Fruit fly (Drosophila melanogaster) whole organism, embryonic: ENCODE data around the gene CG6656.

ENCODE experiments used
- Atf-2 ChIP-seq: fragments of 200-800 bp; sonication (Bioruptor generic); optimal IDR thresholded peaks from 2 replicates; lab custom pipeline; 2016; ENCODE audit warnings: missing biosample characterization, missing genetic modification characterization
- B-H2 ChIP-seq: fragments of 200-800 bp; sonication (Bioruptor generic); optimal IDR thresholded peaks from 2 replicates; lab custom pipeline; 2018; ENCODE audit warnings: missing biosample characterization, mild to moderate bottlenecking, missing genetic modification characterization
- CG10979 ChIP-seq: fragments of 200-800 bp; sonication (Bioruptor generic); optimal IDR thresholded peaks from 2 replicates; lab custom pipeline; 2018; ENCODE audit warnings: missing biosample characterization, mild to moderate bottlenecking, missing genetic modification characterization, moderate library complexity
- CG11504 ChIP-seq: fragments of 200-800 bp; sonication (Bioruptor generic); optimal IDR thresholded peaks from 3 replicates; lab custom pipeline; 2019; ENCODE audit warnings: missing biosample characterization, mild to moderate bottlenecking, missing genetic modification characterization, moderate library complexity
- CG11723 ChIP-seq: fragments of 200-800 bp; sonication (Bioruptor generic); optimal IDR thresholded peaks from 2 replicates; lab custom pipeline; 2017; ENCODE audit warnings: missing biosample characterization, mild to moderate bottlenecking, missing genetic modification characterization
- CG14710 ChIP-seq: fragments of 200-800 bp; sonication (Bioruptor generic); optimal IDR thresholded peaks from 3 replicates; lab custom pipeline; 2019; ENCODE audit warnings: missing biosample characterization, mild to moderate bottlenecking, missing genetic modification characterization, moderate library complexity
- CG1602 ChIP-seq: fragments of 200-800 bp; sonication (Bioruptor generic); optimal IDR thresholded peaks from 3 replicates; lab custom pipeline; 2016; ENCODE audit warnings: missing biosample characterization, missing genetic modification characterization
- CG17361 ChIP-seq: fragments of 200-800 bp; sonication (Bioruptor generic); IDR thresholded peaks from 3 replicates; pipeline ENCODE4 v1.3.6; 2022; ENCODE audit warnings: missing biosample characterization, missing genetic modification characterization
- CG2202 ChIP-seq: fragments of 200-800 bp; sonication (Bioruptor generic); optimal IDR thresholded peaks from 2 replicates; lab custom pipeline; 2018; ENCODE audit warnings: missing biosample characterization, mild to moderate bottlenecking, missing genetic modification characterization
- CG30403 ChIP-seq: fragments of 200-800 bp; sonication (Bioruptor generic); optimal IDR thresholded peaks from 3 replicates; lab custom pipeline; 2016; ENCODE audit warnings: missing biosample characterization, missing genetic modification characterization
- CG32532 ChIP-seq: fragments of 200-800 bp; sonication (Bioruptor generic); IDR thresholded peaks from 2 replicates; pipeline ENCODE4 v1.3.6; 2022; ENCODE audit warnings: missing biosample characterization, missing genetic modification characterization
- CG32767 ChIP-seq: fragments of 200-800 bp; sonication (Bioruptor generic); IDR thresholded peaks from 2 replicates; pipeline ENCODE4 v1.3.6; 2022; ENCODE audit warnings: missing biosample characterization, missing genetic modification characterization
- CG4730 ChIP-seq: fragments of 200-800 bp; sonication (Bioruptor generic); IDR thresholded peaks from 2 replicates; pipeline ENCODE4 v1.3.6; 2022; ENCODE audit warnings: missing biosample characterization, missing genetic modification characterization
- CG6175 ChIP-seq: fragments of 200-800 bp; sonication (Bioruptor generic); IDR thresholded peaks from 3 replicates; pipeline ENCODE4 v1.3.6; 2022; ENCODE audit warnings: missing biosample characterization, missing genetic modification characterization
- CG7556 ChIP-seq: fragments of 200-800 bp; sonication (Bioruptor generic); optimal IDR thresholded peaks from 2 replicates; lab custom pipeline; 2017; ENCODE audit warnings: missing biosample characterization, mild to moderate bottlenecking, missing genetic modification characterization
- CG9727 ChIP-seq: fragments of 200-800 bp; sonication (Bioruptor generic); optimal IDR thresholded peaks from 3 replicates; lab custom pipeline; 2017; ENCODE audit warnings: missing biosample characterization, mild to moderate bottlenecking, missing genetic modification characterization
- CG9797 ChIP-seq: fragments of 200-800 bp; sonication (Bioruptor generic); optimal IDR thresholded peaks from 3 replicates; lab custom pipeline; 2018; ENCODE audit warnings: missing biosample characterization, mild to moderate bottlenecking, missing genetic modification characterization
- Chrac-16 ChIP-seq: fragments of 200-800 bp; sonication (Bioruptor generic); optimal IDR thresholded peaks from 3 replicates; lab custom pipeline; 2016; ENCODE audit warnings: missing biosample characterization, missing genetic modification characterization
- Dll ChIP-seq: fragments of 200-800 bp; sonication (Bioruptor generic); IDR thresholded peaks from 4 replicates; pipeline ENCODE4 v1.3.6; 2022; ENCODE audit warnings: missing biosample characterization, missing genetic modification characterization; ENCODE audit not compliant: partially characterized antibody
- Drgx ChIP-seq: fragments of 200-800 bp; sonication (Bioruptor generic); IDR thresholded peaks from 2 replicates; pipeline ENCODE4 v1.3.6; 2022; ENCODE audit warnings: missing biosample characterization, missing genetic modification characterization
- Ets65A ChIP-seq: fragments of 200-800 bp; sonication (Bioruptor generic); peaks from one replicate; lab custom pipeline; 2016; ENCODE audit warnings: missing biosample characterization, missing genetic modification characterization
- HLH3B ChIP-seq: fragments of 200-800 bp; sonication (Bioruptor generic); IDR thresholded peaks from 2 replicates; pipeline ENCODE4 v1.3.6; 2022; ENCODE audit warnings: missing biosample characterization, missing genetic modification characterization
- Hmr ChIP-seq: fragments of 200-800 bp; sonication (Bioruptor generic); optimal IDR thresholded peaks from 3 replicates; lab custom pipeline; 2017; ENCODE audit warnings: mild to moderate bottlenecking, missing biosample characterization, missing genetic modification reagents, missing genetic modification characterization
- Kr ChIP-seq: fragments of 200-800 bp; sonication (Bioruptor generic); optimal IDR thresholded peaks from 2 replicates; lab custom pipeline; 2017; ENCODE audit warnings: missing biosample characterization, mild to moderate bottlenecking, missing genetic modification characterization
- Myb ChIP-seq: fragments of 200-800 bp; sonication (Bioruptor generic); optimal IDR thresholded peaks from 2 replicates; lab custom pipeline; 2016; ENCODE audit warnings: missing biosample characterization, missing genetic modification characterization
- Oli ChIP-seq: fragments of 200-800 bp; sonication (Bioruptor generic); optimal IDR thresholded peaks from 2 replicates; lab custom pipeline; 2018; ENCODE audit warnings: missing biosample characterization, mild to moderate bottlenecking, missing genetic modification characterization, moderate library complexity
- Rx ChIP-seq: fragments of 200-800 bp; sonication (Bioruptor generic); IDR thresholded peaks from 2 replicates; pipeline ENCODE4 v1.3.6; 2022; ENCODE audit warnings: missing biosample characterization, missing genetic modification characterization
- Sox102F ChIP-seq: fragments of 200-800 bp; sonication (Bioruptor generic); optimal IDR thresholded peaks from 2 replicates; lab custom pipeline; 2018; ENCODE audit warnings: missing biosample characterization, mild to moderate bottlenecking, missing genetic modification characterization, moderate library complexity
- Ssrp ChIP-seq: fragments of 200-800 bp; sonication (Bioruptor generic); optimal IDR thresholded peaks from 2 replicates; lab custom pipeline; 2018; ENCODE audit warnings: missing biosample characterization, mild to moderate bottlenecking, missing genetic modification characterization, moderate library complexity
- ap ChIP-seq: fragments of 200-800 bp; sonication (Bioruptor generic); IDR thresholded peaks from 2 replicates; pipeline ENCODE4 v1.3.6; 2022; ENCODE audit warnings: missing biosample characterization, missing genetic modification characterization
- cato ChIP-seq: fragments of 200-800 bp; sonication (Bioruptor generic); optimal IDR thresholded peaks from 2 replicates; lab custom pipeline; 2016; ENCODE audit warnings: missing biosample characterization, missing genetic modification characterization, borderline replicate concordance
- chif ChIP-seq, 2 experiments: fragments of 200-800 bp; sonication (Bioruptor generic); optimal IDR thresholded peaks; 3 replicates each; lab custom pipeline; 2016; ENCODE audit warnings: missing biosample characterization in 2 of 2, missing genetic modification characterization in 2 of 2
- dmrt11E ChIP-seq: fragments of 200-800 bp; sonication (Bioruptor generic); optimal IDR thresholded peaks from 3 replicates; lab custom pipeline; 2018; ENCODE audit warnings: missing biosample characterization, mild to moderate bottlenecking, missing genetic modification characterization, moderate library complexity
- dmrt99B ChIP-seq: fragments of 200-800 bp; sonication (Bioruptor generic); optimal IDR thresholded peaks from 2 replicates; lab custom pipeline; 2018; ENCODE audit warnings: missing biosample characterization, mild to moderate bottlenecking, missing genetic modification characterization, moderate library complexity
- gcm ChIP-seq: fragments of 200-800 bp; sonication (Bioruptor generic); optimal IDR thresholded peaks from 2 replicates; lab custom pipeline; 2019; ENCODE audit warnings: missing biosample characterization, mild to moderate bottlenecking, missing genetic modification characterization, moderate library complexity
- gem ChIP-seq: fragments of 200-800 bp; sonication (Bioruptor generic); optimal IDR thresholded peaks from 2 replicates; lab custom pipeline; 2019; ENCODE audit warnings: missing biosample characterization, mild to moderate bottlenecking, missing genetic modification characterization, moderate library complexity
- grau ChIP-seq: fragments of 200-800 bp; optimal IDR thresholded peaks from 3 replicates; lab custom pipeline; 2019; ENCODE audit warnings: missing biosample characterization, mild to moderate bottlenecking, missing genetic modification characterization, moderate library complexity
- hkb ChIP-seq, 2 experiments: fragments of 200-800 bp in 1 of 2; fragments of >200 bp in 1 of 2; sonication (Bioruptor generic) in 1 of 2; IDR thresholded peaks in 1 of 2; optimal IDR thresholded peaks in 1 of 2; 2 replicates each; pipeline versions ENCODE4 v1.3.6 to Lab custom; 2017 to 2022; ENCODE audit warnings: missing biosample characterization in 1 of 2, missing genetic modification characterization in 1 of 2
- lola ChIP-seq, 3 experiments: fragments of >200 bp in 2 of 3; fragments of 200-800 bp in 1 of 3; sonication (Bioruptor generic) in 1 of 3; optimal IDR thresholded peaks; 2 replicates each; lab custom pipeline; 2017 to 2019; ENCODE audit warnings: missing biosample characterization in 3 of 3, missing genetic modification characterization in 3 of 3, mild to moderate bottlenecking in 1 of 3, moderate library complexity in 1 of 3
- nom ChIP-seq: fragments of 200-800 bp; sonication (Bioruptor generic); optimal IDR thresholded peaks from 2 replicates; lab custom pipeline; 2017; ENCODE audit warnings: missing biosample characterization, missing genetic modification characterization, mild to moderate bottlenecking, moderate library complexity, missing genetic modification reagents
- seq ChIP-seq: fragments of 200-800 bp; sonication (Bioruptor generic); IDR thresholded peaks from 2 replicates; pipeline ENCODE4 v1.3.6; 2022; ENCODE audit warnings: missing biosample characterization, missing genetic modification characterization
- shn ChIP-seq: fragments of 200-800 bp; sonication (Bioruptor generic); optimal IDR thresholded peaks from 3 replicates; lab custom pipeline; 2016; ENCODE audit warnings: missing biosample characterization, missing genetic modification characterization
- slp2 ChIP-seq: fragments of 200-800 bp; sonication (Bioruptor generic); optimal IDR thresholded peaks from 2 replicates; lab custom pipeline; 2016; ENCODE audit warnings: missing biosample characterization, missing genetic modification characterization
- tio ChIP-seq: fragments of 200-800 bp; sonication (Bioruptor generic); optimal IDR thresholded peaks from 2 replicates; lab custom pipeline; 2017; ENCODE audit warnings: missing biosample characterization, missing genetic modification characterization, inconsistent platforms
- unpg ChIP-seq: fragments of 200-800 bp; sonication (Bioruptor generic); optimal IDR thresholded peaks from 3 replicates; lab custom pipeline; 2018; ENCODE audit warnings: missing biosample characterization, mild to moderate bottlenecking, missing genetic modification characterization, moderate library complexity
- vvl ChIP-seq: fragments of 200-800 bp; sonication (Bioruptor generic); IDR thresholded peaks from 2 replicates; pipeline ENCODE4 v1.3.6; 2022; ENCODE audit warnings: missing biosample characterization, missing genetic modification characterization

Gene CG6656

DNA sequence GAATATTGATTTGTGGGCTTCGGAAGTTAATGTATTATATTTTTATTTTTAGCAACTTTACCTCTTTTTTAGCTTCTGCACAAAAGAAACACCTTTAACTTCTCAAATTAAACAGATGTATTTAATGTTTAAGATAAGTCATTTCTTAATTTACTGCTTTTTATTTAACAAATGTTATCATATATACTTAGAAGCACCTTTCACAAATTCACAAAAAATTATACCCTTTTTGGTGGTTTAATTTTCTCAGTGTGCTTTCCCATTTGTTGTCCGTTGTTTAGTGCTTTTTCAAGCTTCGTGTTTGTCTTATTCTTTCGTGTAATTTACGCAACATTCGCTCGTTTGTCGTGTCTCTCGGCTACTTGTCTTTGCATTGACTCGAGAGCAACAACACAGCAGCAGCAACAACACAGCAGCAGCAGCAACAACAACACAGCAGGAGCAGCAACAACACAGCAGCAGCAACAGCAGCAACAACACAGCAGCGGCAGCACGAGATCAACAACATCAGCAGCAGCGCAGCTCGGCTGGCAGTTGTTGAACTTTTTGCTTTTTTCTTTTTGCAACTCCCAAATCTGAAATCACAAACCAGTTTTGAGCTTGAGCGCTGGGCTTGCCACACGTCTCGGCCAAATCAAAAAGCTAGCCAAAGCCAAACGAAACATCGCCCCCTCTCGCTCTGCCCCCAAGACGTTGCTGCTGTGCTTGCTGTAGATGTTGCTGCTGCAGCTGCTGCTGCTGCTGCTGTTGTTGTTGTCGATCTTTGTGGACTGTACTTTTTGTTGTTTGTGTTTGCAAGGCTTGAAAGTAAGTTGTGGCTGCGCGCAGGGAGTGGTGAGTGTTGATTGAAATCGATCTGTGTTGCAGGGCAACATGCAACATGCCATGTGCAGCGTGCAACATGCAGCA is 37.8 kb upstream of the CG6656 start (continued):
- TF ChIP-seq HLH3B (GFP tag; lab: Robert Waterston, UW) = peak; percentile 79
- no peak for TF ChIP-seq CG9797 (GFP tag; lab: Kevin White, UChicago)
- peak; percentile 25; the same call in 1 of the 2 replicates for TF ChIP-seq Rx
- peak; percentile 88 for TF ChIP-seq CG6175 (GFP tag; lab: Robert Waterston, UW)
- TF ChIP-seq CG14710 (tag; lab: Kevin White, UChicago) = no peak
- TF ChIP-seq, all 482 proteins: peak for 81

DNA sequence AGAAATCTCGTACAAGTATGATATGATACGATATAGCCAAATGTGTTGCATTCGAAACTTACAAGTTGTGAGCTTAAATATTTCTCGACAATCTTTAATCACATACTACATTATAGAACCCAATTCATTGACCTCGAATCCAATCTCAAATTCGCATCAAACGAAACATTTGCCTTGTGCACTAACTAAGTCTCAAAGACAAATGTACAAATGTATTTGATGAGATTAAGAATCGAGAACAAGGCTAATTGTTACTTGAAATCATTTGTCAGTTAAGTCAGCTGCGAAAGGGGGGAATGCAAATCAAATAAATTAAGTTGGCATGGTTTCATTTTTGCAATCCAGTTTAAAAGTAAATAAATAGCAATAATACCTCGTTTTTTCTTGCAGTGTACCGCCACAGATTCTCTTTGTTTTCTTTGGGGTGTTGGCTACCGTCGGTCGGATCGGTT is 36.6 kb upstream of the CG6656 start:
- TF ChIP-seq shn (GFP tag; lab: Kevin White, UChicago) = peak; percentile 3
- peak; percentile 59 for TF ChIP-seq CG11504 (tag; lab: Kevin White, UChicago)
- peak; percentile 31 for TF ChIP-seq grau (tag; lab: Kevin White, UChicago)
- peak; percentile 26; the same call in 1 of the 2 replicates for TF ChIP-seq vvl
- peak; percentile 15 for TF ChIP-seq tio (GFP tag; lab: Kevin White, UChicago)
- no peak for TF ChIP-seq B-H2
- peak; percentile 26 for TF ChIP-seq gcm
- TF ChIP-seq CG7556 = peak; percentile 42
- TF ChIP-seq Sox102F = peak; percentile 60
- peak; percentile 38 for TF ChIP-seq slp2 (GFP tag; lab: Kevin White, UChicago)
- TF ChIP-seq CG30403 (GFP tag; lab: Kevin White, UChicago) = peak; percentile 46
- TF ChIP-seq Hmr (GFP tag; lab: Kevin White, UChicago) = peak; percentile 4
- peak; percentile 73 for TF ChIP-seq Ets65A (GFP tag; lab: Kevin White, UChicago)
- no peak for TF ChIP-seq Dll (GFP tag; lab: Robert Waterston, UW)
- peak; percentile 29 for TF ChIP-seq nom (GFP tag; lab: Kevin White, UChicago)
- TF ChIP-seq CG10979 = peak; percentile 13
- peak; percentile 7 for TF ChIP-seq unpg
- peak; percentile 2 for TF ChIP-seq Chrac-16
- no peak for TF ChIP-seq cato (GFP tag; lab: Kevin White, UChicago)
- TF ChIP-seq chif (GFP tag; optimal IDR thresholded peaks at IDR 0.05; lab: Kevin White, UChicago) = peak; percentile 29 to 63
- TF ChIP-seq Oli (tag; lab: Kevin White, UChicago) = peak; percentile 61
- TF ChIP-seq CG9727 (GFP tag; lab: Kevin White, UChicago) = peak; percentile 28
- peak; percentile 4 for TF ChIP-seq CG11723 (GFP tag; lab: Kevin White, UChicago)
- peak; percentile 51 for TF ChIP-seq Atf-2 (GFP tag; lab: Kevin White, UChicago)
- peak; percentile 16 for TF ChIP-seq dmrt11E
- peak; percentile 60 for TF ChIP-seq gem (tag; lab: Kevin White, UChicago)
- peak; percentile 8 for TF ChIP-seq CG1602 (GFP tag; lab: Kevin White, UChicago)
- peak; percentile 73 for TF ChIP-seq CG17361 (GFP tag; lab: Robert Waterston, UW)
- no peak for TF ChIP-seq seq
- TF ChIP-seq Ssrp (tag; lab: Kevin White, UChicago) = peak; percentile 29
- TF ChIP-seq CG32532 (GFP tag; lab: Robert Waterston, UW) = no peak
- no peak for TF ChIP-seq CG2202 (tag; lab: Kevin White, UChicago)
- no peak for TF ChIP-seq Kr (GFP tag; lab: Kevin White, UChicago)
- 0 out of 2 replicates have a peak, but pooled peaks have one; percentile 8 for TF ChIP-seq CG32767 (GFP tag; lab: Robert Waterston, UW)
- TF ChIP-seq Drgx = peak; percentile 76
- TF ChIP-seq Myb = peak; percentile 8
- TF ChIP-seq lola (GFP tag; optimal IDR thresholded peaks at IDR 0.05; lab: Kevin White, UChicago) = peak in 1 of 3 experiments; percentile 28
- TF ChIP-seq hkb (optimal IDR thresholded peaks at IDR 0.05; lab: Kevin White, UChicago) = no peak
- TF ChIP-seq hkb (GFP tag; IDR thresholded peaks at IDR 0.05; lab: Robert Waterston, UW) = peak; percentile 42; the same call in 1 of the 2 replicates
- no peak for TF ChIP-seq CG4730
- peak; percentile 59 for TF ChIP-seq dmrt99B (tag; lab: Kevin White, UChicago)
- TF ChIP-seq ap (GFP tag; lab: Robert Waterston, UW) = no peak
